Worm (Caenorhabditis elegans): ENCODE measurements around the gene ptp-1.

ptp-1 gene

DNA sequence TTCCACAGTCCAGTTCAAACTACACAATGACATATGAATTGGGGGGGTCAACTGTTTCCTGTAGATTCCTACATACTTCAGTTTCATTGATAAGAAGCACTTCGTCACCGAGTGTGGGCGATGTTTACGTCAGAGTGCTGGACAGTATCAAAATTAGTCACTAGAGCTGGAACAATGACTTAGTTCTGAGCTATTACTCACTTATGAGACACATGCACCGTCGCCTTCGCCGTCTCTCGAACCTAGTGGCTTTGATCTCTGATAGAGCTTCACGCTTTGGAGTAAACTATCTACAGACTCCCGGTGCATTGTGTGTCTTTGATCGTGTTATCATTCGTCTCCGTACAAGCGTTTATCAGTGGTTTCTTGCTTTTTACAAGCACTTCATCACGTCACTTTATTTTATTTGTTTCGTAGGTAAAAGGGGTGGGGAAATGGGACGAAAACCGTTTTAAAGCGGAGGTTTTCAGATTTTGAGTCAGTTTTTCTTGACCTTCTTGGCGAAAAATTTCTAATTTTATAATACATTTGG lies 19.1 kb upstream of the ptp-1 start:
- TF ChIP-seq atf-7 (tag; optimal IDR thresholded peaks at IDR 0.05) (peak; percentile 47), aptf-3 (GFP tag; IDR thresholded peaks at IDR 0.05) (no peak), pbrm-1 (GFP tag; IDR thresholded peaks at IDR 0.05) (no peak), cebp-1 (GFP tag; IDR thresholded peaks at IDR 0.05) (no peak), cebp-1 (tag; optimal IDR thresholded peaks at IDR 0.05) (no peak), rpc-1 (optimal IDR thresholded peaks at IDR 0.05) (no peak), rpc-1 (tag; optimal IDR thresholded peaks at IDR 0.05) (no peak), unc-62 (GFP tag; optimal IDR thresholded peaks at IDR 0.05) (no peak), nhr-80 (tag; optimal IDR thresholded peaks at IDR 0.05) (peak; percentile 78), zfh-2 (GFP tag; conservative IDR thresholded peaks at IDR 0.05) (no peak), die-1 (tag; optimal IDR thresholded peaks at IDR 0.05) (no peak), F22D6.2 (tag; optimal IDR thresholded peaks at IDR 0.05) (no peak), dox-1 (GFP tag; IDR thresholded peaks at IDR 0.05) (peak; percentile 61), K11D2.4 (GFP tag; IDR thresholded peaks at IDR 0.05) (no peak)

- no peak for TF ChIP-seq nhr-27 (tag; optimal IDR thresholded peaks at IDR 0.05)
- no peak for TF ChIP-seq ekl-4 (GFP tag; IDR thresholded peaks at IDR 0.05)
- TF ChIP-seq F10E7.11 (tag; optimal IDR thresholded peaks at IDR 0.05) = no peak
- TF ChIP-seq F37B4.10 (GFP tag; IDR thresholded peaks at IDR 0.05) = no peak
- no peak for TF ChIP-seq tbx-9 (tag; optimal IDR thresholded peaks at IDR 0.05; ENCODE audit: borderline replicate concordance)
- no peak for TF ChIP-seq nfyb-1 (GFP tag; IDR thresholded peaks at IDR 0.05)
- no peak for TF ChIP-seq K12H6.12 (tag; optimal IDR thresholded peaks at IDR 0.05)
- no peak for TF ChIP-seq K11D2.4 (GFP tag; IDR thresholded peaks at IDR 0.05)
- no peak for TF ChIP-seq egl-18 (GFP tag; IDR thresholded peaks at IDR 0.05)
- TF ChIP-seq snpc-1.1 (tag; optimal IDR thresholded peaks at IDR 0.05; ENCODE audit: insufficient read depth) = no peak
- TF ChIP-seq let-526 (GFP tag; IDR thresholded peaks at IDR 0.05) = no peak
- TF ChIP-seq nhr-90 (tag; optimal IDR thresholded peaks at IDR 0.05) = no peak
- TF ChIP-seq athp-1 (tag; optimal IDR thresholded peaks at IDR 0.05) = no peak
- no peak for TF ChIP-seq sdz-38 (tag; optimal IDR thresholded peaks at IDR 0.05)
- TF ChIP-seq F23B12.7 (tag; optimal IDR thresholded peaks at IDR 0.05; ENCODE audit: insufficient read depth) = no peak
Measured at ce11 chrIII:3573281-3573680, 17.2 kb upstream of the ptp-1 start, which contains the start of gene nhr-6. TSS of gene nhr-6 (plus strand) at chrIII:3573581.

DNA sequence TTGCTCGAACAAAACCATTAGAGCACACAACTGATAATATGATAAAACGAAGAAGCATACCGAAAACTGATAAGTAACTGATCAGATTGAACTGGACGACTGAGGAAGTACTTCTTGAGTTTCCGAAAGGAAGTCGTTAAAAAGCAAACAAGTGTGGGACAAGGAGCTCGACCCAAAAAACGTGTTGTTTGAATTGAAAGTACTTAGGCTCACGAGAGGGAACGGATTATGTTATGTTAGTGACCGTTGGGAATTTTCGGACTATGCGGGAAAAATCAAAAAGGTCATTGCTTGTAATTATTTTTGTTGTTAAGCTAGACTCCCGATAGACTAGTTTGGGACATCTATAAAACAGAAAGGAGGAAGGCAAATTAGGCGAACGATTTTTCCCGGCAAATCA lies 8.9 kb upstream of the ptp-1 start, which contains the start of gene C48D5.3:
Gene C48D5.3, minus strand, starts transcription at position 101 of the 400 bp plus-strand sequence.
- TF ChIP-seq F23B12.7 (tag; optimal IDR thresholded peaks at IDR 0.05; ENCODE audit: insufficient read depth) (no peak), mel-28 (tag; optimal IDR thresholded peaks at IDR 0.05; ENCODE audit: borderline replicate concordance) (no peak), Y67H2A.10 (GFP tag; conservative IDR thresholded peaks at IDR 0.05) (no peak), lin-40 (tag; optimal IDR thresholded peaks at IDR 0.05) (no peak), let-526 (GFP tag; IDR thresholded peaks at IDR 0.05) (no peak), sptf-2 (GFP tag; optimal IDR thresholded peaks at IDR 0.05) (no peak), B0261.1 (tag; optimal IDR thresholded peaks at IDR 0.05) (no peak), efl-1 (GFP tag; optimal IDR thresholded peaks at IDR 0.05) (no peak), zim-3 (tag; optimal IDR thresholded peaks at IDR 0.05) (no peak)

DNA sequence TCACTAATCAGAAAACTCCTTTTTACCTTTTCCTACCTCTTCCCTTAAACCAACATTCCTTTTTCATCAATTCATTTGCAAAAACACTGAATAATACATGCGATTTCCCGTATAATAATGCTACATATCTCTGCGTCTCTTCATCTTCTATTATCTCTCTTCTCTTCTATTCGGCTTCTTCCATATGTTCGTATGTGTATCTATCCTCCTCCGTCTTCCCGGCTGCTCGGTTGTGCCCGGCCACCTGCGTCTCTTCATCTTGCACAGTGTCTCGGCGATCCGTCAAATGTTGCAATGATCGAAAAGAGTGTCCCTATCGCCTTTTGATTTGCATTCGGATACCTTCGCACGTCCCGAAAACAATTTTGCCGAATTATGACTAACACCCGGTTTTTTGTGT lies 7.2 kb upstream of the ptp-1 start:
- TF ChIP-seq hmg-1.2 (GFP tag; IDR thresholded peaks at IDR 0.05) (peak; percentile 88), Y53F4B.3 (GFP tag; IDR thresholded peaks at IDR 0.05) (no peak), zfh-2 (GFP tag; conservative IDR thresholded peaks at IDR 0.05) (0 out of 2 replicates have a peak, but pooled peaks have one; percentile 16), ztf-3 (GFP tag; optimal IDR thresholded peaks at IDR 0.05) (no peak), let-526 (GFP tag; IDR thresholded peaks at IDR 0.05) (no peak), gei-17 (GFP tag; optimal IDR thresholded peaks at IDR 0.05) (no peak), ceh-40 (GFP tag; IDR thresholded peaks at IDR 0.05) (no peak), attf-5 (GFP tag; optimal IDR thresholded peaks at IDR 0.05) (no peak)
